Fruit fly (Drosophila melanogaster): ENCODE measurements around the gene CG46281.
A peak's percentile ranks its signal among the peaks of the same experiment; 100 is the strongest.

Gene CG46281

dm6 chr3R:12982167-12982981 lies 47.7 kb downstream of the CG46281 start (continued):
- peak; percentile 41 for TF ChIP-seq wor (GFP tag; IDR thresholded peaks at IDR 0.05)
- no peak for TF ChIP-seq CG1832 (GFP tag; optimal IDR thresholded peaks at IDR 0.05)
- no peak for TF ChIP-seq Bdp1 (GFP tag; optimal IDR thresholded peaks at IDR 0.05)
- TF ChIP-seq CG33557 (GFP tag; optimal IDR thresholded peaks at IDR 0.05) = no peak
- no peak for TF ChIP-seq crol (GFP tag; IDR thresholded peaks at IDR 0.05)
- peak; percentile 87 for TF ChIP-seq row (GFP tag; IDR thresholded peaks at IDR 0.05)
- peak; percentile 89 for TF ChIP-seq Ets65A (GFP tag)
- peak; percentile 5 for TF ChIP-seq CG6654 (GFP tag; optimal IDR thresholded peaks at IDR 0.05)
- TF ChIP-seq CG12104 (GFP tag; optimal IDR thresholded peaks at IDR 0.05) = peak; percentile 41
- no peak for TF ChIP-seq CG17912 (GFP tag; optimal IDR thresholded peaks at IDR 0.05)
- no peak for TF ChIP-seq gro (GFP tag; optimal IDR thresholded peaks at IDR 0.05)
- TF ChIP-seq bowl (GFP tag; IDR thresholded peaks at IDR 0.05) = no peak
- peak; percentile 50 for TF ChIP-seq CG6254 (GFP tag; optimal IDR thresholded peaks at IDR 0.05)
- TF ChIP-seq pb (GFP tag; optimal IDR thresholded peaks at IDR 0.05) = no peak
- peak; percentile 64 for TF ChIP-seq Vsx1 (GFP tag; optimal IDR thresholded peaks at IDR 0.05)
- TF ChIP-seq tin (GFP tag; optimal IDR thresholded peaks at IDR 0.05) = peak; percentile 32
- TF ChIP-seq Atf3 (GFP tag; optimal IDR thresholded peaks at IDR 0.05) = no peak
- peak; percentile 43; the same call in 1 of the 3 replicates for TF ChIP-seq tgo (GFP tag; IDR thresholded peaks at IDR 0.05)
- TF ChIP-seq Meics (GFP tag; optimal IDR thresholded peaks at IDR 0.05) = peak; percentile 86
- TF ChIP-seq CG15479 (GFP tag; optimal IDR thresholded peaks at IDR 0.05) = no peak
- TF ChIP-seq gsb-n (tag; optimal IDR thresholded peaks at IDR 0.05) = no peak
- no peak for TF ChIP-seq dan (GFP tag; IDR thresholded peaks at IDR 0.05)
- 0 out of 3 replicates have a peak, but pooled peaks have one; percentile 33 for TF ChIP-seq CG11560 (tag; IDR thresholded peaks at IDR 0.05)

dm6 chr3R:12981334-12982166 lies 48.6 kb downstream of the CG46281 start:
- no peak for TF ChIP-seq CG11456 (GFP tag; IDR thresholded peaks at IDR 0.05)
- TF ChIP-seq CG11093 (GFP tag; IDR thresholded peaks at IDR 0.05) = 0 out of 3 replicates have a peak, but pooled peaks have one; percentile 54
- no peak for TF ChIP-seq CG4282 (GFP tag; optimal IDR thresholded peaks at IDR 0.05)
- TF ChIP-seq CG13287 (GFP tag; IDR thresholded peaks at IDR 0.05; ENCODE audit: partially characterized antibody) = no peak
- no peak for TF ChIP-seq Ets97D (GFP tag; optimal IDR thresholded peaks at IDR 0.05)
- TF ChIP-seq CG3407 (GFP tag; optimal IDR thresholded peaks at IDR 0.05) = no peak
- peak; percentile 67 for TF ChIP-seq CG4360 (GFP tag; IDR thresholded peaks at IDR 0.05)
- no peak for TF ChIP-seq CG16813 (GFP tag; IDR thresholded peaks at IDR 0.05; ENCODE audit: partially characterized antibody)
- TF ChIP-seq wdn (GFP tag; IDR thresholded peaks at IDR 0.05) = no peak; the same call in 1 of the 2 replicates
- TF ChIP-seq CG9876 (GFP tag; optimal IDR thresholded peaks at IDR 0.05) = no peak
- peak; percentile 74 for TF ChIP-seq CG9727 (GFP tag; optimal IDR thresholded peaks at IDR 0.05)
- 0 out of 2 replicates have a peak, but pooled peaks have one; percentile 20 for TF ChIP-seq wor (GFP tag; IDR thresholded peaks at IDR 0.05)
- TF ChIP-seq HHEX (GFP tag; optimal IDR thresholded peaks at IDR 0.05) = peak; percentile 49
- no peak for TF ChIP-seq CG2889 (GFP tag; IDR thresholded peaks at IDR 0.05)
- peak; percentile 70; the same call in 1 of the 4 replicates for TF ChIP-seq chinmo (GFP tag; IDR thresholded peaks at IDR 0.05; ENCODE audit: partially characterized antibody)
- no peak for TF ChIP-seq her (GFP tag; optimal IDR thresholded peaks at IDR 0.05)
- no peak for TF ChIP-seq dati (GFP tag; IDR thresholded peaks at IDR 0.05)
- peak; percentile 16 for TF ChIP-seq CG8944 (GFP tag; optimal IDR thresholded peaks at IDR 0.05)
- TF ChIP-seq Ada2b (GFP tag; IDR thresholded peaks at IDR 0.05) = peak; percentile 54
- TF ChIP-seq Ssrp (tag; optimal IDR thresholded peaks at IDR 0.05) = peak; percentile 50
- peak; percentile 67; the same call in 1 of the 2 replicates for TF ChIP-seq CG32532 (GFP tag; IDR thresholded peaks at IDR 0.05)
- TF ChIP-seq unc-4 (GFP tag; IDR thresholded peaks at IDR 0.05; ENCODE audit: partially characterized antibody) = no peak
- peak; percentile 27 for TF ChIP-seq caup (GFP tag; optimal IDR thresholded peaks at IDR 0.05; ENCODE audit: severe bottlenecking)
- peak; percentile 16 for TF ChIP-seq CG12071 (GFP tag; optimal IDR thresholded peaks at IDR 0.05)
- TF ChIP-seq CG17361 (GFP tag; IDR thresholded peaks at IDR 0.05) = peak; percentile 73

All from whole organism, embryonic.